Worm (Caenorhabditis elegans): ENCODE measurements around the gene thoc-2.
A peak's percentile ranks its signal among the peaks of the same experiment; 100 is the strongest.

ce11 chrIII:6415306-6415973 lies 47.6 kb downstream of the thoc-2 start, which contains the start of gene nas-4:
- TF ChIP-seq sea-2 (GFP tag; IDR thresholded peaks at IDR 0.05): no peak
- TF ChIP-seq ama-1 (optimal IDR thresholded peaks at IDR 0.05): no peak
- no peak for TF ChIP-seq ama-1 (GFP tag; optimal IDR thresholded peaks at IDR 0.05)
- TF ChIP-seq B0035.1 (tag; optimal IDR thresholded peaks at IDR 0.05): peak; percentile 75
- no peak for TF ChIP-seq nhr-80 (tag; optimal IDR thresholded peaks at IDR 0.05)
- TF ChIP-seq him-1 (tag; optimal IDR thresholded peaks at IDR 0.05): peak; percentile 55
- TF ChIP-seq efl-1 (GFP tag; optimal IDR thresholded peaks at IDR 0.05): no peak
- TF ChIP-seq lin-26 (GFP tag; IDR thresholded peaks at IDR 0.05): peak; percentile 80
- no peak for TF ChIP-seq sdz-38 (tag; optimal IDR thresholded peaks at IDR 0.05)
- TF ChIP-seq nfya-2 (GFP tag; IDR thresholded peaks at IDR 0.05): no peak
- TF ChIP-seq C06A6.2 (GFP tag; conservative IDR thresholded peaks at IDR 0.05): no peak; the same call in 1 of the 2 replicates
- TF ChIP-seq zfh-2 (GFP tag; conservative IDR thresholded peaks at IDR 0.05): no peak
- no peak for TF ChIP-seq unc-62 (GFP tag; optimal IDR thresholded peaks at IDR 0.05)
- TF ChIP-seq repo-1 (tag; optimal IDR thresholded peaks at IDR 0.05): peak; percentile 60
- TF ChIP-seq F37B4.10 (GFP tag; IDR thresholded peaks at IDR 0.05): no peak

Data from whole organism, young adult.